Worm (Caenorhabditis elegans): Measurements from ENCODE around the gene C25A6.1.

The C25A6.1 gene

DNA sequence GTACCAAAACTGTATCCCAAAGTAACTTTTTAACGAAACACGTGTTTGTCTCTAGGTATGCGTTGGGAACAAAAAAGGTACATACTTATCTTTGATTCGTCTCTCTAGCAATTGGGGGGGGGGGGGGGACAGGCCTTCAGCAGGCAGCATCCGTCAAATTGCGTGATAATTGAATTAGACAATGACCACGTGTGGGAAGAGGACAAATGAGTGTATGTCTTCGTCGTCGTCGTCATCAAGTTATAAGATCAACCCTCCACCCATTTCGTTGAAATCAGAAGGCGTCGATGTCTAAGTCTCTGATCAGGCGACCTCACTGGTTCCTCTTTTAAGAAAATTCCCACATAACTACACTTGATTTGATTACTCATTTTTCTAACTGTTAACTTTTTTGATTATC is 2.4 kb downstream of the C25A6.1 start, which contains the start of gene F08F3.4:
F08F3.4 (plus strand) TSS at position 277 of the 400 bp plus-strand sequence.
- no peak for TF ChIP-seq nhr-12 (tag; optimal IDR thresholded peaks at IDR 0.05)
- peak; percentile 59 for TF ChIP-seq nhr-71 (tag; optimal IDR thresholded peaks at IDR 0.05)
- peak; percentile 26 for TF ChIP-seq nhr-90 (tag; optimal IDR thresholded peaks at IDR 0.05; ENCODE audit: poor library complexity)
- TF ChIP-seq ztf-11 (tag; optimal IDR thresholded peaks at IDR 0.05): no peak
- TF ChIP-seq nhr-19 (GFP tag; conservative IDR thresholded peaks at IDR 0.05): peak; percentile 69
- peak; percentile 85 for TF ChIP-seq lin-14 (GFP tag; optimal IDR thresholded peaks at IDR 0.05)
- peak in 2 of 6 experiments; percentile 32 to 65 for TF ChIP-seq elt-3 (tag; optimal IDR thresholded peaks at IDR 0.05)
- TF ChIP-seq zag-1 (tag; optimal IDR thresholded peaks at IDR 0.05): no peak
- peak; percentile 45 for TF ChIP-seq tbx-2 (tag; optimal IDR thresholded peaks at IDR 0.05)
- no peak for TF ChIP-seq pqm-1 (tag; optimal IDR thresholded peaks at IDR 0.05)
- no peak for TF ChIP-seq fkh-8 (tag; optimal IDR thresholded peaks at IDR 0.05)
- no peak for TF ChIP-seq unc-86 (tag; optimal IDR thresholded peaks at IDR 0.05)
- peak; percentile 73 for TF ChIP-seq nhr-20 (tag; optimal IDR thresholded peaks at IDR 0.05)
- no peak for TF ChIP-seq isw-1 (GFP tag; IDR thresholded peaks at IDR 0.05)
- TF ChIP-seq irx-1 (tag; optimal IDR thresholded peaks at IDR 0.05): no peak
- TF ChIP-seq nhr-47 (tag; optimal IDR thresholded peaks at IDR 0.05): peak; percentile 3
- TF ChIP-seq fos-1 (tag; optimal IDR thresholded peaks at IDR 0.05): no peak
- TF ChIP-seq efl-1 (optimal IDR thresholded peaks at IDR 0.05): no peak
- TF ChIP-seq efl-1 (GFP tag; optimal IDR thresholded peaks at IDR 0.05 in 1 of 2): peak in 1 of 2 experiments; percentile 84
- no peak for TF ChIP-seq nhr-28 (tag; optimal IDR thresholded peaks at IDR 0.05)
- no peak for TF ChIP-seq fkh-4 (tag; optimal IDR thresholded peaks at IDR 0.05; ENCODE audit: borderline replicate concordance)
- no peak for TF ChIP-seq F16B12.6 (tag; optimal IDR thresholded peaks at IDR 0.05)
- peak; percentile 98 for TF ChIP-seq nhr-85 (tag)
- TF ChIP-seq lin-35 (GFP tag; optimal IDR thresholded peaks at IDR 0.05): peak in 1 of 2 experiments; percentile 16
- no peak for TF ChIP-seq blmp-1 (tag; optimal IDR thresholded peaks at IDR 0.05)
- no peak for TF ChIP-seq C34B4.2 (tag; optimal IDR thresholded peaks at IDR 0.05)
- TF ChIP-seq mdl-1 (tag; optimal IDR thresholded peaks at IDR 0.05): peak in 1 of 2 experiments; percentile 63
- TF ChIP-seq ces-1 (GFP tag; optimal IDR thresholded peaks at IDR 0.05): no peak
- peak; percentile 76 for TF ChIP-seq grh-1 (GFP tag; IDR thresholded peaks at IDR 0.05)

DNA sequence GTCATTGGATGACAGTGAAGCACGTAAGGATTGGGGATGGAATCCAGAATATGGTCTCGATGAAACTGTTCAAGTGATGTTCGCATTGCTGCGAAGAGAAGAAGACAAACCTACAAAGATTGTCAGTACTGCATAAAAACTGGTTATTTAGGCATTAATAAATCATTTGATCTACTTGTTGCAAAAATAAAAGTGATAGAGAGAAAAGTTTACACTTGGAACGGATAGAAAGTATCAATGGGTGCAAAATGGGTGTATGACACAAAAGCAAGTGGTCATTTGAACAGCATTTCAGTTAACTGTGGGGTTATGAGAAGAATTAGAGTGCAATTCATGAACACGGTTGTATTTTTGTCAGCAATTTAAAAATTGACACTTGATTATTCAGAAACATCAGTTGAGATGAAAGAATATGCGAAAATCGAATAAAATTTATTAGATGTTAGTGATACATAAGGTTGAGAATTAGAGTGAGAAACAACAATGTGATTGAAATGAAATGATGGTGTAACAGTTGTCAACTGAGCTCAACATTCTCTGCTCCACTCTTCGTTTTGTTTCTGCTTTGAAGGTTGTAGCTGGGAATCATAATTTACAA is 4.6 kb downstream of the C25A6.1 start, which contains the start of gene F08F3.10:
F08F3.10 (plus strand) TSS at position 548 of the 598 bp plus-strand sequence.
- TF ChIP-seq nhr-71 (tag; optimal IDR thresholded peaks at IDR 0.05): peak; percentile 16
- peak; percentile 41 for TF ChIP-seq blmp-1 (tag; optimal IDR thresholded peaks at IDR 0.05)
- no peak for TF ChIP-seq aha-1 (tag; optimal IDR thresholded peaks at IDR 0.05)
- no peak for TF ChIP-seq hlh-4 (tag; optimal IDR thresholded peaks at IDR 0.05)
- TF ChIP-seq nhr-20 (tag; optimal IDR thresholded peaks at IDR 0.05): peak; percentile 41
- TF ChIP-seq tbx-2 (tag; optimal IDR thresholded peaks at IDR 0.05): no peak
- no peak for TF ChIP-seq dpl-1 (GFP tag; optimal IDR thresholded peaks at IDR 0.05)
- TF ChIP-seq lsy-2 (tag; optimal IDR thresholded peaks at IDR 0.05): peak in 1 of 2 experiments; percentile 7
- TF ChIP-seq egl-13 (tag; optimal IDR thresholded peaks at IDR 0.05): no peak
- TF ChIP-seq efl-1 (optimal IDR thresholded peaks at IDR 0.05): no peak
- peak in 1 of 2 experiments; percentile 61 for TF ChIP-seq efl-1 (GFP tag; optimal IDR thresholded peaks at IDR 0.05 in 1 of 2)
- peak; percentile 7 for TF ChIP-seq nhr-90 (tag; optimal IDR thresholded peaks at IDR 0.05; ENCODE audit: poor library complexity)
- no peak for TF ChIP-seq Y116A8C.19 (tag; optimal IDR thresholded peaks at IDR 0.05; ENCODE audit: borderline replicate concordance)
- peak; percentile 79 for TF ChIP-seq nhr-85 (tag)
- no peak for TF ChIP-seq ceh-63 (GFP tag; optimal IDR thresholded peaks at IDR 0.05)
- peak; percentile 27; the same call in 1 of the 2 replicates for TF ChIP-seq grh-1 (GFP tag; IDR thresholded peaks at IDR 0.05)
- TF ChIP-seq lin-15B (tag; optimal IDR thresholded peaks at IDR 0.05): no peak
- TF ChIP-seq elt-3 (tag; optimal IDR thresholded peaks at IDR 0.05): peak in 1 of 6 experiments; percentile 32
- TF ChIP-seq lin-35 (GFP tag; optimal IDR thresholded peaks at IDR 0.05): peak in 1 of 2 experiments; percentile 13

ce11 chrV:5419915-5420314 is 11.6 kb downstream of the C25A6.1 start, which contains the start of gene F08F3.6:
TSS of gene F08F3.6 (minus strand) at chrV:5420067.
- TF ChIP-seq elt-2 (tag; optimal IDR thresholded peaks at IDR 0.05): no peak
